Worm (Caenorhabditis elegans) whole organism, late embryonic: Measurements from ENCODE around the gene srg-41.

ENCODE experiments used
- C08G9.2 ChIP-seq: sonication (generic microtip); optimal IDR thresholded peaks from 2 replicates; lab custom pipeline; 2016; ENCODE audit warnings: mild to moderate bottlenecking, missing genetic modification characterization, moderate library complexity, missing compliant biosample characterization
- C38D4.7 ChIP-seq: fragments of 200-800 bp; sonication (Bioruptor generic); optimal IDR thresholded peaks from 2 replicates; lab custom pipeline; 2018; ENCODE audit warnings: mild to moderate bottlenecking, missing genetic modification characterization, moderate library complexity, missing compliant biosample characterization
- F13H6.1 ChIP-seq: sonication (generic microtip); optimal IDR thresholded peaks from 2 replicates; lab custom pipeline; 2016; ENCODE audit warnings: missing genetic modification characterization, missing compliant biosample characterization
- K02D7.2 ChIP-seq: sonication (generic microtip); optimal IDR thresholded peaks from 2 replicates; lab custom pipeline; 2017; ENCODE audit warnings: mild to moderate bottlenecking, missing genetic modification characterization, missing compliant biosample characterization
- Y22D7AL.16 ChIP-seq: sonication (generic microtip); optimal IDR thresholded peaks from 2 replicates; lab custom pipeline; 2016; ENCODE audit warnings: missing genetic modification characterization, missing compliant biosample characterization
- ahr-1 ChIP-seq: sonication (generic microtip); optimal IDR thresholded peaks from 2 replicates; lab custom pipeline; 2016; ENCODE audit warnings: missing genetic modification characterization, missing compliant biosample characterization
- ceh-18 ChIP-seq: sonication (generic microtip); optimal IDR thresholded peaks from 2 replicates; lab custom pipeline; 2016; ENCODE audit warnings: missing genetic modification characterization, missing compliant biosample characterization
- ceh-2 ChIP-seq: sonication (generic microtip); optimal IDR thresholded peaks from 2 replicates; lab custom pipeline; 2016; ENCODE audit warnings: missing genotype, missing genetic modification characterization, missing compliant biosample characterization
- ceh-31 ChIP-seq: sonication (generic microtip); optimal IDR thresholded peaks from 2 replicates; lab custom pipeline; 2016; ENCODE audit warnings: missing genetic modification characterization, missing compliant biosample characterization
- ceh-34 ChIP-seq: sonication (generic microtip); optimal IDR thresholded peaks from 2 replicates; lab custom pipeline; 2016; ENCODE audit warnings: mild to moderate bottlenecking, missing genetic modification characterization, missing compliant biosample characterization
- ceh-9 ChIP-seq: sonication (generic microtip); optimal IDR thresholded peaks from 2 replicates; lab custom pipeline; 2016; ENCODE audit warnings: mild to moderate bottlenecking, missing genetic modification characterization, inconsistent platforms, missing compliant biosample characterization
- dmd-4 ChIP-seq: sonication (generic microtip); optimal IDR thresholded peaks from 2 replicates; lab custom pipeline; 2016; ENCODE audit warnings: borderline replicate concordance, missing genetic modification characterization, missing compliant biosample characterization
- dve-1 ChIP-seq: sonication (generic microtip); optimal IDR thresholded peaks from 2 replicates; lab custom pipeline; 2017; ENCODE audit warnings: antibody characterized with exemption, mild to moderate bottlenecking, missing genetic modification characterization, missing compliant biosample characterization
- elt-2 ChIP-seq: sonication (generic microtip); optimal IDR thresholded peaks from 2 replicates; lab custom pipeline; 2016; ENCODE audit warnings: missing genetic modification reagents, missing genetic modification characterization, missing compliant biosample characterization
- elt-4 ChIP-seq: sonication (generic microtip); optimal IDR thresholded peaks from 2 replicates; lab custom pipeline; 2016; ENCODE audit warnings: missing genetic modification characterization, missing compliant biosample characterization
- ets-4 ChIP-seq: sonication (generic microtip); optimal IDR thresholded peaks from 2 replicates; lab custom pipeline; 2016; ENCODE audit warnings: missing genetic modification characterization, missing compliant biosample characterization
- fax-1 ChIP-seq: sonication (generic microtip); optimal IDR thresholded peaks from 2 replicates; lab custom pipeline; 2016; ENCODE audit warnings: missing genotype, missing genetic modification characterization, missing compliant biosample characterization
- fkh-6 ChIP-seq: sonication (generic microtip); optimal IDR thresholded peaks from 2 replicates; lab custom pipeline; 2016; ENCODE audit warnings: missing genetic modification characterization, missing compliant biosample characterization
- gmeb-2 ChIP-seq: sonication (generic microtip); optimal IDR thresholded peaks from 2 replicates; lab custom pipeline; 2016; ENCODE audit warnings: missing genetic modification characterization, inconsistent platforms, missing compliant biosample characterization
- hlh-30 ChIP-seq: sonication (generic microtip); optimal IDR thresholded peaks from 2 replicates; lab custom pipeline; 2017; ENCODE audit warnings: antibody characterized with exemption, missing genetic modification characterization, missing compliant biosample characterization; ENCODE audit not compliant: insufficient read depth
- hlh-8 ChIP-seq: sonication (generic microtip); optimal IDR thresholded peaks from 2 replicates; lab custom pipeline; 2016; ENCODE audit warnings: missing genotype, missing genetic modification characterization, missing compliant biosample characterization
- lim-6 ChIP-seq: sonication (generic microtip); optimal IDR thresholded peaks from 2 replicates; lab custom pipeline; 2016; ENCODE audit warnings: missing genetic modification characterization, missing compliant biosample characterization
- mec-3 ChIP-seq: sonication (generic microtip); optimal IDR thresholded peaks from 2 replicates; lab custom pipeline; 2016; ENCODE audit warnings: borderline replicate concordance, missing genetic modification characterization, missing compliant biosample characterization
- nfya-1 ChIP-seq: sonication (generic microtip); optimal IDR thresholded peaks from 2 replicates; lab custom pipeline; 2017; ENCODE audit warnings: missing genetic modification characterization, mild to moderate bottlenecking, missing compliant biosample characterization, antibody characterized with exemption, moderate library complexity
- nhr-232 ChIP-seq: sonication (generic microtip); optimal IDR thresholded peaks from 2 replicates; lab custom pipeline; 2016; ENCODE audit warnings: missing genetic modification characterization, missing compliant biosample characterization
- odd-2 ChIP-seq: sonication (generic microtip); optimal IDR thresholded peaks from 2 replicates; lab custom pipeline; 2017; ENCODE audit warnings: antibody characterized with exemption, mild to moderate bottlenecking, missing genetic modification characterization, missing compliant biosample characterization
- pqm-1 ChIP-seq: sonication (generic microtip); optimal IDR thresholded peaks from 2 replicates; lab custom pipeline; 2016; ENCODE audit warnings: missing genetic modification characterization, missing compliant biosample characterization
- pros-1 ChIP-seq: fragments of 150-350 bp; optimal IDR thresholded peaks from 2 replicates; lab custom pipeline; 2014; ENCODE audit warnings: missing biosample characterization, missing genetic modification reagents, missing genetic modification characterization
- ref-2 ChIP-seq: sonication (generic microtip); optimal IDR thresholded peaks from 2 replicates; lab custom pipeline; 2016; ENCODE audit warnings: missing genetic modification characterization, missing compliant biosample characterization
- rnt-1 ChIP-seq: sonication (generic microtip); optimal IDR thresholded peaks from 2 replicates; lab custom pipeline; 2016; ENCODE audit warnings: missing genetic modification characterization, missing compliant biosample characterization
- sox-2 ChIP-seq: fragments of 200-800 bp; sonication (Bioruptor generic); IDR thresholded peaks from 2 replicates; pipeline ENCODE4 v1.3.6; 2022; ENCODE audit warnings: missing genetic modification reagents, missing genetic modification characterization, missing compliant biosample characterization
- syd-9 ChIP-seq: sonication (generic microtip); optimal IDR thresholded peaks from 2 replicates; lab custom pipeline; 2016; ENCODE audit warnings: mild to moderate bottlenecking, missing genetic modification characterization, moderate library complexity, missing compliant biosample characterization
- tbx-2 ChIP-seq: sonication (generic microtip); optimal IDR thresholded peaks from 2 replicates; lab custom pipeline; 2016; ENCODE audit warnings: missing genetic modification characterization, missing compliant biosample characterization
- tbx-7 ChIP-seq: sonication (generic microtip); optimal IDR thresholded peaks from 2 replicates; lab custom pipeline; 2016; ENCODE audit warnings: missing genotype, missing genetic modification characterization, missing compliant biosample characterization
- ttx-3 ChIP-seq: sonication (generic microtip); optimal IDR thresholded peaks from 2 replicates; lab custom pipeline; 2016; ENCODE audit warnings: missing genetic modification reagents, missing genetic modification characterization, missing compliant biosample characterization
- unc-3 ChIP-seq, 2 experiments: fragments of 200-800 bp in 1 of 2; sonication (Bioruptor generic) in 1 of 2; sonication (generic microtip) in 1 of 2; conservative IDR thresholded peaks in 1 of 2; optimal IDR thresholded peaks in 1 of 2; 2 replicates each; pipeline versions ENCODE4 v1.3.6 to Lab custom; 2016 to 2022; ENCODE audit warnings: missing compliant biosample characterization in 2 of 2, missing genetic modification characterization in 2 of 2, missing genetic modification reagents in 1 of 2
- unc-42 ChIP-seq: sonication (generic microtip); optimal IDR thresholded peaks from 2 replicates; lab custom pipeline; 2016; ENCODE audit warnings: missing genotype, missing genetic modification characterization, missing compliant biosample characterization
- unc-86 ChIP-seq: sonication (generic microtip); optimal IDR thresholded peaks from 2 replicates; lab custom pipeline; 2016; ENCODE audit warnings: missing genetic modification characterization, missing compliant biosample characterization
- zip-5 ChIP-seq: sonication (generic microtip); optimal IDR thresholded peaks from 2 replicates; lab custom pipeline; 2016; ENCODE audit warnings: missing genetic modification characterization, missing compliant biosample characterization

srg-41 gene

ce11 chrV:11124922-11125321 lies 36.8 kb downstream of the srg-41 start, which contains the start of gene C06H2.2:
Gene C06H2.2 (plus strand): TSS chrV:11125222.
- TF ChIP-seq ceh-18 (tag; lab: Kevin White, UChicago) (no peak), nhr-232 (tag; lab: Kevin White, UChicago) (no peak), ceh-9 (no peak), elt-4 (no peak), ref-2 (no peak), lim-6 (tag; lab: Kevin White, UChicago) (no peak), C08G9.2 (tag; lab: Kevin White, UChicago) (no peak), dmd-4 (tag; lab: Kevin White, UChicago) (no peak)

ce11 chrV:11123817-11124337 lies 37.8 kb downstream of the srg-41 start, which contains the start of the genes atp-5 and lmtr-3:
Gene atp-5 (minus strand): TSS chrV:11123867.
Gene lmtr-3 (plus strand): TSS chrV:11124186.
- TF ChIP-seq sox-2 (GFP tag; lab: Robert Waterston, UW) (no peak), ets-4 (peak; percentile 88), K02D7.2 (tag; lab: Kevin White, UChicago) (no peak), ceh-31 (tag; lab: Kevin White, UChicago) (peak; percentile 97), dve-1 (tag; lab: Kevin White, UChicago) (no peak), ceh-9 (no peak), unc-42 (tag; lab: Kevin White, UChicago) (peak; percentile 25), fkh-6 (tag; lab: Kevin White, UChicago) (peak; percentile 68), rnt-1 (tag; lab: Kevin White, UChicago) (peak; percentile 74), zip-5 (tag; lab: Kevin White, UChicago) (peak; percentile 74), ahr-1 (tag; lab: Kevin White, UChicago) (peak; percentile 23), hlh-8 (tag; lab: Kevin White, UChicago) (peak; percentile 80), tbx-2 (tag; lab: Kevin White, UChicago) (peak; percentile 87), ttx-3 (no peak), elt-2 (tag; lab: Kevin White, UChicago) (peak; percentile 60), gmeb-2 (no peak), C08G9.2 (tag; lab: Kevin White, UChicago) (peak; percentile 92), F13H6.1 (tag; lab: Kevin White, UChicago) (peak; percentile 50), mec-3 (peak; percentile 77), pqm-1 (tag; lab: Kevin White, UChicago) (peak; percentile 8), lim-6 (tag; lab: Kevin White, UChicago) (peak; percentile 71), ceh-34 (tag; lab: Kevin White, UChicago) (peak; percentile 37), tbx-7 (tag; lab: Kevin White, UChicago) (peak; percentile 80), unc-86 (no peak), pros-1 (no peak), odd-2 (tag; lab: Kevin White, UChicago) (no peak), ceh-2 (tag; lab: Kevin White, UChicago) (peak; percentile 89), hlh-30 (peak; percentile 16), ref-2 (peak; percentile 78), nfya-1 (peak; percentile 39), unc-3 (GFP tag; conservative IDR thresholded peaks at IDR 0.05; lab: Robert Waterston, UW) (no peak), unc-3 (tag; optimal IDR thresholded peaks at IDR 0.05; lab: Kevin White, UChicago) (no peak), fax-1 (tag; lab: Kevin White, UChicago) (peak; percentile 9), nhr-232 (tag; lab: Kevin White, UChicago) (no peak), ceh-18 (tag; lab: Kevin White, UChicago) (peak; percentile 45)

DNA sequence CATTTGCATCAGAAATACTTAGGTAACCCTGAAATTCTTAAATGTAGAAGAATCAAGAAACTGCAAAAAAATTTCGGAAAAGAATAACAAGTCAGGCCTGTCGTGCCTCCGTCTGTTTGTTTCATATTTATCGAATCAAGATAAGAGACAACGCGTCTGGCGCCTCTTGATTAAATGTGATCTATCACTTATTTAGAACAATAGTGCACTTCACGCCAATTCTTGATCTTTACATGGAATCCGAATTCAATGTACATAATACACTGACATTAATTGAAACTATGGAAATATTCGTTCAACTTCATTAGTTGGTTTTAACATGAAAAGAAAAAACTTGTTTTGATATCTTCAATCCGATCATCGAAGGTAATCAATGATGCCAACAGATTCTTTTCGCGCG lies 39.2 kb downstream of the srg-41 start, which contains the start of gene mboa-2:
mboa-2 (minus strand) TSS at position 28 of the 400 bp plus-strand sequence.
- TF ChIP-seq pqm-1 (tag; lab: Kevin White, UChicago) (no peak), elt-2 (tag; lab: Kevin White, UChicago) (no peak), unc-3 (GFP tag; conservative IDR thresholded peaks at IDR 0.05; lab: Robert Waterston, UW) (no peak), unc-3 (tag; optimal IDR thresholded peaks at IDR 0.05; lab: Kevin White, UChicago) (no peak), odd-2 (tag; lab: Kevin White, UChicago) (no peak), ttx-3 (no peak), ceh-34 (tag; lab: Kevin White, UChicago) (no peak), hlh-30 (no peak), Y22D7AL.16 (tag; lab: Kevin White, UChicago) (no peak), syd-9 (tag; lab: Kevin White, UChicago) (no peak), C38D4.7 (no peak), dve-1 (tag; lab: Kevin White, UChicago) (no peak)
